Fruit fly (Drosophila melanogaster) whole organism, pupa: Measurements from ENCODE around the gene CG9691.

Experiments used
- CG10348 ChIP-seq: fragments of 200-800 bp; sonication (Bioruptor generic); IDR thresholded peaks from 2 replicates; pipeline ENCODE4 v1.3.6; 2022; ENCODE audit warnings: missing biosample characterization, missing genetic modification characterization
- CG12605 ChIP-seq: fragments of 200-800 bp; sonication (Bioruptor generic); IDR thresholded peaks from 2 replicates; pipeline ENCODE4 v1.3.6; 2022; ENCODE audit warnings: missing biosample characterization, missing genetic modification characterization
- CG13204 ChIP-seq: fragments of 200-800 bp; sonication (Bioruptor generic); optimal IDR thresholded peaks from 2 replicates; lab custom pipeline; 2018; ENCODE audit warnings: missing biosample characterization, mild to moderate bottlenecking, missing genetic modification characterization, moderate library complexity
- CG14655 ChIP-seq: fragments of 200-800 bp; sonication (Bioruptor generic); optimal IDR thresholded peaks from 3 replicates; lab custom pipeline; 2017; ENCODE audit warnings: mild to moderate bottlenecking, missing biosample characterization, missing genetic modification reagents, missing genetic modification characterization
- CG15710 ChIP-seq: fragments of 200-800 bp; sonication (Bioruptor generic); optimal IDR thresholded peaks from 2 replicates; lab custom pipeline; 2018; ENCODE audit warnings: missing biosample characterization, mild to moderate bottlenecking, missing genetic modification characterization, moderate library complexity
- CG17806 ChIP-seq: fragments of 200-800 bp; sonication (Bioruptor generic); optimal IDR thresholded peaks from 2 replicates; lab custom pipeline; 2018; ENCODE audit warnings: missing biosample characterization, mild to moderate bottlenecking, missing genetic modification characterization, moderate library complexity
- CG32121 ChIP-seq: fragments of 200-800 bp; sonication (Bioruptor generic); IDR thresholded peaks from 2 replicates; pipeline ENCODE4 v1.3.6; 2022; ENCODE audit warnings: missing biosample characterization, missing genetic modification characterization
- CG34367 ChIP-seq: fragments of 200-800 bp; sonication (Bioruptor generic); optimal IDR thresholded peaks from 2 replicates; lab custom pipeline; 2018; ENCODE audit warnings: missing biosample characterization, mild to moderate bottlenecking, missing genetic modification characterization
- CG4496 ChIP-seq: fragments of 200-800 bp; sonication (Bioruptor generic); IDR thresholded peaks from 3 replicates; pipeline ENCODE4 v1.3.6; 2022; ENCODE audit warnings: missing biosample characterization, missing genetic modification characterization
- CG8159 ChIP-seq: fragments of 200-800 bp; sonication (Bioruptor generic); optimal IDR thresholded peaks from 3 replicates; lab custom pipeline; 2018; ENCODE audit warnings: missing biosample characterization, mild to moderate bottlenecking, missing genetic modification characterization, moderate library complexity
- CG8301 ChIP-seq: fragments of 200-800 bp; sonication (Bioruptor generic); optimal IDR thresholded peaks from 2 replicates; lab custom pipeline; 2018; ENCODE audit warnings: missing biosample characterization, mild to moderate bottlenecking, missing genetic modification characterization
- CG9948 ChIP-seq: fragments of 200-800 bp; sonication (Bioruptor generic); optimal IDR thresholded peaks from 2 replicates; lab custom pipeline; 2018; ENCODE audit warnings: missing biosample characterization, mild to moderate bottlenecking, missing genetic modification characterization, moderate library complexity
- D1 ChIP-seq: fragments of 200-800 bp; sonication (Bioruptor generic); optimal IDR thresholded peaks from 2 replicates; lab custom pipeline; 2018; ENCODE audit warnings: missing biosample characterization, mild to moderate bottlenecking, missing genetic modification characterization, moderate library complexity
- EcR ChIP-seq: fragments of 200-800 bp; sonication (Bioruptor generic); optimal IDR thresholded peaks from 3 replicates; lab custom pipeline; 2019; ENCODE audit warnings: missing biosample characterization, missing genetic modification characterization, mild to moderate bottlenecking, moderate library complexity, missing genetic modification reagents
- Ets98B ChIP-seq: fragments of 200-800 bp; sonication (Bioruptor generic); IDR thresholded peaks from 2 replicates; pipeline ENCODE4 v1.3.6; 2022; ENCODE audit warnings: missing biosample characterization, missing genetic modification characterization
- Pif1A ChIP-seq: fragments of 200-800 bp; sonication (Bioruptor generic); optimal IDR thresholded peaks from 3 replicates; lab custom pipeline; 2016; ENCODE audit warnings: missing biosample characterization, missing genetic modification characterization
- Pif1B ChIP-seq: fragments of 200-800 bp; sonication (Bioruptor generic); optimal IDR thresholded peaks from 3 replicates; lab custom pipeline; 2016; ENCODE audit warnings: missing biosample characterization, missing genetic modification characterization
- Snoo ChIP-seq: fragments of 200-800 bp; sonication (Bioruptor generic); optimal IDR thresholded peaks from 3 replicates; lab custom pipeline; 2017; ENCODE audit warnings: missing biosample characterization, mild to moderate bottlenecking, missing genetic modification characterization, inconsistent platforms
- fd96Ca ChIP-seq: fragments of 200-800 bp; sonication (Bioruptor generic); IDR thresholded peaks from 3 replicates; pipeline ENCODE4 v1.3.6; 2022; ENCODE audit warnings: missing biosample characterization, missing genetic modification characterization
- gl ChIP-seq: fragments of 200-800 bp; sonication (Bioruptor generic); optimal IDR thresholded peaks from 2 replicates; lab custom pipeline; 2018; ENCODE audit warnings: missing biosample characterization, mild to moderate bottlenecking, missing genetic modification characterization
- rn ChIP-seq: fragments of 200-800 bp; sonication (Bioruptor generic); IDR thresholded peaks from 2 replicates; pipeline ENCODE4 v1.3.6; 2022; ENCODE audit warnings: missing biosample characterization, missing genetic modification characterization

The CG9691 gene

dm6 chrX:9875948-9876853 is 8.0 kb upstream of the CG9691 start, which contains the start of gene CG15247:
Gene CG15247 (minus strand): TSS chrX:9876672.
- 0 out of 2 replicates have a peak, but pooled peaks have one; percentile 19 for TF ChIP-seq CG10348 (GFP tag; lab: Robert Waterston, UW)
- peak; percentile 39; the same call in 1 of the 2 replicates for TF ChIP-seq rn (GFP tag; lab: Robert Waterston, UW)
- no peak for TF ChIP-seq Snoo (tag; lab: Kevin White, UChicago)
- TF ChIP-seq CG32121 (GFP tag; lab: Robert Waterston, UW): peak; percentile 76; the same call in 1 of the 2 replicates
- TF ChIP-seq gl (tag; lab: Kevin White, UChicago): no peak
- TF ChIP-seq CG13204 (GFP tag; lab: Kevin White, UChicago): no peak
- TF ChIP-seq Pif1A (GFP tag; lab: Kevin White, UChicago): peak; percentile 1
- TF ChIP-seq D1 (tag; lab: Kevin White, UChicago): no peak
- TF ChIP-seq CG12605 (GFP tag; lab: Robert Waterston, UW): peak; percentile 25; the same call in 1 of the 2 replicates
- no peak for TF ChIP-seq CG17806 (tag; lab: Kevin White, UChicago)
- TF ChIP-seq CG4496 (GFP tag; lab: Robert Waterston, UW): peak; percentile 73
- no peak for TF ChIP-seq fd96Ca (GFP tag; lab: Robert Waterston, UW)
- peak; percentile 12 for TF ChIP-seq CG14655 (GFP tag; lab: Kevin White, UChicago)
- peak; percentile 81 for TF ChIP-seq Ets98B (GFP tag; lab: Robert Waterston, UW)
- TF ChIP-seq CG8159: no peak
- no peak for TF ChIP-seq EcR
- TF ChIP-seq Pif1B: no peak
- no peak for TF ChIP-seq CG15710
- TF ChIP-seq CG9948 (tag; lab: Kevin White, UChicago): no peak
- peak; percentile 18 for TF ChIP-seq CG8301 (tag; lab: Kevin White, UChicago)
- no peak for TF ChIP-seq CG34367 (tag; lab: Kevin White, UChicago)

dm6 chrX:9877240-9877639 is 7.0 kb upstream of the CG9691 start:
- TF ChIP-seq CG10348 (GFP tag; lab: Robert Waterston, UW) (no peak), Ets98B (GFP tag; lab: Robert Waterston, UW) (no peak), gl (tag; lab: Kevin White, UChicago) (no peak), CG13204 (GFP tag; lab: Kevin White, UChicago) (no peak), rn (GFP tag; lab: Robert Waterston, UW) (no peak), fd96Ca (GFP tag; lab: Robert Waterston, UW) (no peak), Pif1A (GFP tag; lab: Kevin White, UChicago) (no peak), CG17806 (tag; lab: Kevin White, UChicago) (no peak), D1 (tag; lab: Kevin White, UChicago) (no peak), CG34367 (tag; lab: Kevin White, UChicago) (no peak), Pif1B (no peak), CG9948 (tag; lab: Kevin White, UChicago) (no peak), CG8159 (no peak)

- TF ChIP-seq CG8301 (tag; lab: Kevin White, UChicago) (no peak), gl (tag; lab: Kevin White, UChicago) (no peak), Pif1B (no peak), CG12605 (GFP tag; lab: Robert Waterston, UW) (no peak), CG13204 (GFP tag; lab: Kevin White, UChicago) (no peak), D1 (tag; lab: Kevin White, UChicago) (no peak), CG15710 (no peak), CG34367 (tag; lab: Kevin White, UChicago) (no peak), CG4496 (GFP tag; lab: Robert Waterston, UW) (no peak), CG10348 (GFP tag; lab: Robert Waterston, UW) (no peak), Snoo (tag; lab: Kevin White, UChicago) (no peak), CG14655 (GFP tag; lab: Kevin White, UChicago) (no peak), rn (GFP tag; lab: Robert Waterston, UW) (no peak), fd96Ca (GFP tag; lab: Robert Waterston, UW) (no peak)
- TF ChIP-seq, all 21 proteins: peak for 0
Measured at dm6 chrX:9878125-9878524, 6.1 kb upstream of the CG9691 start, which contains the start of gene CG1468. Gene CG1468 (plus strand): TSS chrX:9878422.

- no peak for TF ChIP-seq CG34367 (tag; lab: Kevin White, UChicago)
Measured at dm6 chrX:9879570-9879969, 4.7 kb upstream of the CG9691 start, which contains the start of gene CG9686. Gene CG9686 (plus strand): TSS chrX:9879870.

dm6 chrX:9881746-9882145 is 2.5 kb upstream of the CG9691 start, which contains the start of gene CG9689:
Gene CG9689 (plus strand): TSS chrX:9881953.
- TF ChIP-seq EcR (peak; percentile 40), CG8159 (no peak), fd96Ca (GFP tag; lab: Robert Waterston, UW) (no peak), CG13204 (GFP tag; lab: Kevin White, UChicago) (peak; percentile 14)
- TF ChIP-seq, all 21 proteins: peak for 2

- TF ChIP-seq D1 (tag; lab: Kevin White, UChicago) (no peak), CG14655 (GFP tag; lab: Kevin White, UChicago) (no peak), CG34367 (tag; lab: Kevin White, UChicago) (no peak), Pif1A (GFP tag; lab: Kevin White, UChicago) (no peak), CG17806 (tag; lab: Kevin White, UChicago) (no peak), rn (GFP tag; lab: Robert Waterston, UW) (no peak), Ets98B (GFP tag; lab: Robert Waterston, UW) (no peak), CG4496 (GFP tag; lab: Robert Waterston, UW) (no peak), CG13204 (GFP tag; lab: Kevin White, UChicago) (no peak)
Measured at dm6 chrX:9882900-9883299, 1.3 kb upstream of the CG9691 start.
